Fruit fly (Drosophila melanogaster) whole organism, embryonic: Measurements from ENCODE around the gene Eig71Eg.
A peak's percentile ranks its signal among the peaks of the same experiment; 100 is the strongest.

Source experiments
- Atf-2 ChIP-seq: fragments of 200-800 bp; sonication (Bioruptor generic); optimal IDR thresholded peaks from 2 replicates; lab custom pipeline; 2016; ENCODE audit warnings: missing biosample characterization, missing genetic modification characterization
- B-H2 ChIP-seq: fragments of 200-800 bp; sonication (Bioruptor generic); optimal IDR thresholded peaks from 2 replicates; lab custom pipeline; 2018; ENCODE audit warnings: missing biosample characterization, mild to moderate bottlenecking, missing genetic modification characterization
- BtbVII ChIP-seq: fragments of 200-800 bp; sonication (Bioruptor generic); optimal IDR thresholded peaks from 3 replicates; lab custom pipeline; 2017; ENCODE audit warnings: missing biosample characterization, mild to moderate bottlenecking, missing genetic modification characterization
- Bteb2 ChIP-seq: fragments of 200-800 bp; sonication (Bioruptor generic); optimal IDR thresholded peaks from 2 replicates; lab custom pipeline; 2016; ENCODE audit warnings: missing biosample characterization, missing genetic modification characterization
- CG1024 ChIP-seq: fragments of 200-800 bp; sonication (Bioruptor generic); IDR thresholded peaks from 2 replicates; pipeline ENCODE4 v1.3.6; 2022; ENCODE audit warnings: missing biosample characterization, missing genetic modification characterization
- CG11398 ChIP-seq: fragments of 200-800 bp; sonication (Bioruptor generic); optimal IDR thresholded peaks from 2 replicates; lab custom pipeline; 2016; ENCODE audit warnings: missing biosample characterization, missing genetic modification characterization
- CG12299 ChIP-seq: fragments of 200-800 bp; sonication (Bioruptor generic); optimal IDR thresholded peaks from 2 replicates; lab custom pipeline; 2018; ENCODE audit warnings: missing biosample characterization, mild to moderate bottlenecking, missing genetic modification characterization
- CG12659 ChIP-seq: fragments of 200-800 bp; sonication (Bioruptor generic); optimal IDR thresholded peaks from 3 replicates; lab custom pipeline; 2017; ENCODE audit warnings: mild to moderate bottlenecking, missing biosample characterization, missing genetic modification reagents, missing genetic modification characterization
- CG12769 ChIP-seq: fragments of 200-800 bp; sonication (Bioruptor generic); optimal IDR thresholded peaks from 2 replicates; lab custom pipeline; 2019; ENCODE audit warnings: missing biosample characterization, mild to moderate bottlenecking, missing genetic modification characterization, moderate library complexity
- CG1647 ChIP-seq: fragments of 200-800 bp; sonication (Bioruptor generic); optimal IDR thresholded peaks from 3 replicates; lab custom pipeline; 2016; ENCODE audit warnings: missing biosample characterization, missing genetic modification characterization
- CG17829 ChIP-seq: fragments of 200-800 bp; optimal IDR thresholded peaks from 2 replicates; lab custom pipeline; 2019; ENCODE audit warnings: missing biosample characterization, mild to moderate bottlenecking, missing genetic modification characterization, moderate library complexity
- CG2712 ChIP-seq: fragments of 200-800 bp; optimal IDR thresholded peaks from 3 replicates; lab custom pipeline; 2019; ENCODE audit warnings: missing biosample characterization, mild to moderate bottlenecking, missing genetic modification characterization, moderate library complexity
- CG32767 ChIP-seq: fragments of 200-800 bp; sonication (Bioruptor generic); IDR thresholded peaks from 2 replicates; pipeline ENCODE4 v1.3.6; 2022; ENCODE audit warnings: missing biosample characterization, missing genetic modification characterization
- CG43689 ChIP-seq: fragments of 200-800 bp; sonication (Bioruptor generic); IDR thresholded peaks from 2 replicates; pipeline ENCODE4 v1.3.6; 2022; ENCODE audit warnings: missing biosample characterization, missing genetic modification characterization
- CG4424 ChIP-seq: fragments of 200-800 bp; sonication (Bioruptor generic); optimal IDR thresholded peaks from 3 replicates; lab custom pipeline; 2016; ENCODE audit warnings: missing biosample characterization, missing genetic modification characterization
- CG5245 ChIP-seq: fragments of 200-800 bp; sonication (Bioruptor generic); optimal IDR thresholded peaks from 3 replicates; lab custom pipeline; 2016; ENCODE audit warnings: missing biosample characterization, missing genetic modification characterization
- CG7357 ChIP-seq: fragments of 200-800 bp; sonication (Bioruptor generic); IDR thresholded peaks from 3 replicates; pipeline ENCODE4 v1.3.6; 2022; ENCODE audit warnings: missing biosample characterization, missing genetic modification characterization
- CG8281 ChIP-seq: fragments of 200-800 bp; sonication (Bioruptor generic); optimal IDR thresholded peaks from 2 replicates; lab custom pipeline; 2018; ENCODE audit warnings: missing biosample characterization, mild to moderate bottlenecking, missing genetic modification characterization, moderate library complexity
- CG9437 ChIP-seq: fragments of 200-800 bp; sonication (Bioruptor generic); optimal IDR thresholded peaks from 2 replicates; lab custom pipeline; 2018; ENCODE audit warnings: missing biosample characterization, mild to moderate bottlenecking, missing genetic modification characterization
- CG9876 ChIP-seq: fragments of 200-800 bp; sonication (Bioruptor generic); optimal IDR thresholded peaks from 2 replicates; lab custom pipeline; 2016; ENCODE audit warnings: missing biosample characterization, missing genetic modification characterization
- D19A ChIP-seq: fragments of 200-800 bp; optimal IDR thresholded peaks from 3 replicates; lab custom pipeline; 2019; ENCODE audit warnings: missing biosample characterization, mild to moderate bottlenecking, missing genetic modification characterization, moderate library complexity
- Dek ChIP-seq: fragments of 200-800 bp; sonication (Bioruptor generic); optimal IDR thresholded peaks from 3 replicates; lab custom pipeline; 2019; ENCODE audit warnings: missing biosample characterization, mild to moderate bottlenecking, missing genetic modification characterization, moderate library complexity
- E2f2 ChIP-seq: fragments of 200-800 bp; sonication (Bioruptor generic); IDR thresholded peaks from 2 replicates; pipeline ENCODE4 v1.3.6; 2022; ENCODE audit warnings: missing biosample characterization, missing genetic modification characterization
- Ets65A ChIP-seq: fragments of 200-800 bp; sonication (Bioruptor generic); peaks from one replicate; lab custom pipeline; 2016; ENCODE audit warnings: missing biosample characterization, missing genetic modification characterization
- GATAe ChIP-seq: fragments of 200-800 bp; sonication (Bioruptor generic); conservative IDR thresholded peaks from 2 replicates; pipeline ENCODE4 v1.3.6; 2022; ENCODE audit warnings: missing biosample characterization, missing genetic modification characterization
- HLH4C ChIP-seq: fragments of 200-800 bp; sonication (Bioruptor generic); IDR thresholded peaks from 3 replicates; pipeline ENCODE4 v1.3.6; 2022; ENCODE audit warnings: missing biosample characterization, missing genetic modification characterization; ENCODE audit not compliant: partially characterized antibody
- Hand ChIP-seq: fragments of 200-800 bp; sonication (Bioruptor generic); optimal IDR thresholded peaks from 2 replicates; lab custom pipeline; 2017; ENCODE audit warnings: mild to moderate bottlenecking, missing biosample characterization, missing genetic modification reagents, missing genetic modification characterization
- Nf-YB ChIP-seq: fragments of 200-800 bp; sonication (Bioruptor generic); optimal IDR thresholded peaks from 3 replicates; lab custom pipeline; 2019; ENCODE audit warnings: missing biosample characterization, mild to moderate bottlenecking, missing genetic modification characterization, moderate library complexity
- Oaz ChIP-seq: fragments of 200-800 bp; sonication (Bioruptor generic); IDR thresholded peaks from 2 replicates; pipeline ENCODE4 v1.3.6; 2022; ENCODE audit warnings: missing biosample characterization, missing genetic modification characterization
- Oli ChIP-seq: fragments of 200-800 bp; sonication (Bioruptor generic); optimal IDR thresholded peaks from 2 replicates; lab custom pipeline; 2018; ENCODE audit warnings: missing biosample characterization, mild to moderate bottlenecking, missing genetic modification characterization, moderate library complexity
- Pdp1 ChIP-seq, 2 experiments: fragments of 200-800 bp; sonication (Bioruptor generic); optimal IDR thresholded peaks; 3 replicates each; lab custom pipeline; 2016; ENCODE audit warnings: missing biosample characterization in 2 of 2, missing genetic modification characterization in 2 of 2, mild to moderate bottlenecking in 1 of 2, moderate library complexity in 1 of 2
- Rx ChIP-seq: fragments of 200-800 bp; sonication (Bioruptor generic); IDR thresholded peaks from 2 replicates; pipeline ENCODE4 v1.3.6; 2022; ENCODE audit warnings: missing biosample characterization, missing genetic modification characterization
- Scr ChIP-seq: fragments of 200-800 bp; sonication (Bioruptor generic); IDR thresholded peaks from 2 replicates; pipeline ENCODE4 v1.3.6; 2022; ENCODE audit warnings: missing biosample characterization, missing genetic modification characterization; ENCODE audit not compliant: partially characterized antibody
- al ChIP-seq: fragments of 200-800 bp; sonication (Bioruptor generic); IDR thresholded peaks from 2 replicates; pipeline ENCODE4 v1.3.6; 2022; ENCODE audit warnings: missing biosample characterization, missing genetic modification characterization
- bab2 ChIP-seq: fragments of 200-800 bp; sonication (Bioruptor generic); optimal IDR thresholded peaks from 2 replicates; lab custom pipeline; 2016; ENCODE audit warnings: missing biosample characterization, missing genetic modification characterization
- dmrt99B ChIP-seq: fragments of 200-800 bp; sonication (Bioruptor generic); optimal IDR thresholded peaks from 2 replicates; lab custom pipeline; 2018; ENCODE audit warnings: missing biosample characterization, mild to moderate bottlenecking, missing genetic modification characterization, moderate library complexity
- gfzf ChIP-seq: fragments of 200-800 bp; sonication (Bioruptor generic); optimal IDR thresholded peaks from 2 replicates; lab custom pipeline; 2016; ENCODE audit warnings: missing biosample characterization, mild to moderate bottlenecking, missing genetic modification characterization, moderate library complexity
- gt ChIP-seq: fragments of 200-800 bp; sonication (Bioruptor generic); IDR thresholded peaks from 2 replicates; pipeline ENCODE4 v1.3.6; 2022; ENCODE audit warnings: missing biosample characterization, missing genetic modification characterization
- ham ChIP-seq: fragments of 200-800 bp; sonication (Bioruptor generic); IDR thresholded peaks from 2 replicates; pipeline ENCODE4 v1.3.6; 2022; ENCODE audit warnings: missing biosample characterization, missing genetic modification characterization
- hkb ChIP-seq, 2 experiments: fragments of 200-800 bp in 1 of 2; fragments of >200 bp in 1 of 2; sonication (Bioruptor generic) in 1 of 2; IDR thresholded peaks in 1 of 2; optimal IDR thresholded peaks in 1 of 2; 2 replicates each; pipeline versions ENCODE4 v1.3.6 to Lab custom; 2017 to 2022; ENCODE audit warnings: missing biosample characterization in 1 of 2, missing genetic modification characterization in 1 of 2
- ind ChIP-seq: fragments of 200-800 bp; sonication (Bioruptor generic); optimal IDR thresholded peaks from 3 replicates; lab custom pipeline; 2016; ENCODE audit warnings: missing biosample characterization, missing genetic modification characterization
- jing ChIP-seq: fragments of 200-800 bp; sonication (Bioruptor generic); optimal IDR thresholded peaks from 2 replicates; lab custom pipeline; 2018; ENCODE audit warnings: missing biosample characterization, mild to moderate bottlenecking, missing genetic modification characterization
- knrl ChIP-seq: fragments of 200-800 bp; sonication (Bioruptor generic); IDR thresholded peaks from 3 replicates; pipeline ENCODE4 v1.3.6; 2022; ENCODE audit warnings: missing biosample characterization, missing genetic modification characterization; ENCODE audit not compliant: partially characterized antibody
- pnt ChIP-seq: fragments of 200-800 bp; sonication (Bioruptor generic); optimal IDR thresholded peaks from 3 replicates; lab custom pipeline; 2016; ENCODE audit warnings: missing biosample characterization, missing genetic modification characterization
- run ChIP-seq: fragments of 200-800 bp; sonication (Bioruptor generic); optimal IDR thresholded peaks from 3 replicates; lab custom pipeline; 2018; ENCODE audit warnings: missing biosample characterization, mild to moderate bottlenecking, missing genetic modification characterization
- so ChIP-seq: fragments of 200-800 bp; sonication (Bioruptor generic); IDR thresholded peaks from 3 replicates; pipeline ENCODE4 v1.3.6; 2022; ENCODE audit warnings: missing biosample characterization, missing genetic modification characterization
- tx ChIP-seq: fragments of 200-800 bp; sonication (Bioruptor generic); optimal IDR thresholded peaks from 2 replicates; lab custom pipeline; 2016; ENCODE audit warnings: missing biosample characterization, missing genetic modification characterization
- unc-4 ChIP-seq: fragments of 200-800 bp; sonication (Bioruptor generic); IDR thresholded peaks from 2 replicates; pipeline ENCODE4 v1.3.6; 2022; ENCODE audit warnings: missing biosample characterization, missing genetic modification characterization; ENCODE audit not compliant: partially characterized antibody
- yki ChIP-seq: fragments of >200 bp; optimal IDR thresholded peaks from 3 replicates; lab custom pipeline; 2018
- zen2 ChIP-seq: fragments of 200-800 bp; sonication (Bioruptor generic); IDR thresholded peaks from 3 replicates; pipeline ENCODE4 v1.3.6; 2022; ENCODE audit warnings: missing biosample characterization, missing genetic modification characterization; ENCODE audit not compliant: partially characterized antibody

Gene Eig71Eg

DNA sequence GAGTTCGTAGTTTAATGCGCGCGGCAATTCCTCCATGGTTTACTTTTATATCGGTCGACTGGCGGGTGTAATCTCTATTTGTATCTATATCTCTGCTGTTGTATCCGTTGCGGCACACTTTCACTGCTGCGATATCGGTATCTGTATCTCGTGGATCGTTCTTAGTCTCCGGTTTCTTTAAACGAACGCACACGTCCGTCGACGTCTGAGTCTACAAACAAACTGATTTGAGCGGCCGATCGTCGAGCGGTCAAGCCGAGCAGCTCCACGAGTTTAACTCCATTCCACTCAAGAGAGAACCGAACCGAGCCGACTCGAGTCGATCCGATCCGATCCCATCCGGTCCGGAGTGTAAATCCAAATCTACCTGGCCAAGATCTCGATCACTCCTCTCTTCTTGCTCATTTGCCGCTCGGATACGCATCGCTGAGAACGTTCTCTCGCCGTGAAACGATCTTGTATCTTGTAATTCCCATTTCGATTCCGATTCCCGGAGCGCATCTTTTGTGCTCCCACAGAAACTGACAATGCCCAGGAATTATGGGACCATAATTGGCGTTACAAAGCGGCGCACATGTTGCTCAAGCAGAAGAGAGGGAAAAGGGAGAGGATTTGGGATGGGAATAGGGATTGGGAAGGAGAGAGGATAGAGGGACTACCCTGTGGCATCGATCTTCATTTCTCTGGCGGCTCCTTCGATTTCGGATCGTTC is 42.4 kb downstream of the Eig71Eg start, which contains the start of gene comm2 (continued):
- TF ChIP-seq Rx, result no peak
- no peak for TF ChIP-seq al
- no peak for TF ChIP-seq CG43689 (GFP tag; lab: Robert Waterston, UW)
- TF ChIP-seq ham (GFP tag; lab: Robert Waterston, UW), result no peak
- no peak for TF ChIP-seq B-H2 (GFP tag; lab: Kevin White, UChicago)
- no peak for TF ChIP-seq gt (GFP tag; lab: Robert Waterston, UW)
- TF ChIP-seq Pdp1 (GFP tag; optimal IDR thresholded peaks at IDR 0.05; lab: Kevin White, UChicago), result no peak
- no peak for TF ChIP-seq Bteb2 (GFP tag; lab: Kevin White, UChicago)
- TF ChIP-seq unc-4 (GFP tag; lab: Robert Waterston, UW), result no peak
- no peak for TF ChIP-seq CG12659 (GFP tag; lab: Kevin White, UChicago)
- TF ChIP-seq CG11398 (GFP tag; lab: Kevin White, UChicago), result no peak
- no peak for TF ChIP-seq CG12299 (tag; lab: Kevin White, UChicago)
- no peak for TF ChIP-seq dmrt99B
- peak; percentile 21; the same call in 1 of the 3 replicates for TF ChIP-seq HLH4C (GFP tag; lab: Robert Waterston, UW)
- peak; percentile 51; the same call in 1 of the 2 replicates for TF ChIP-seq Scr
- TF ChIP-seq CG32767 (GFP tag; lab: Robert Waterston, UW), result peak; percentile 31; the same call in 1 of the 2 replicates
- no peak for TF ChIP-seq CG2712 (tag; lab: Kevin White, UChicago)
- peak; percentile 46; the same call in 2 of the 3 replicates for TF ChIP-seq so (GFP tag; lab: Robert Waterston, UW)
- no peak for TF ChIP-seq hkb (optimal IDR thresholded peaks at IDR 0.05; lab: Kevin White, UChicago)
- 0 out of 2 replicates have a peak, but pooled peaks have one; percentile 14 for TF ChIP-seq hkb (GFP tag; IDR thresholded peaks at IDR 0.05; lab: Robert Waterston, UW)
- no peak for TF ChIP-seq bab2 (GFP tag; lab: Kevin White, UChicago)
- peak; percentile 94 for TF ChIP-seq CG12769 (tag; lab: Kevin White, UChicago)
- no peak for TF ChIP-seq ind (GFP tag; lab: Kevin White, UChicago)
- TF ChIP-seq CG9876 (GFP tag; lab: Kevin White, UChicago), result no peak
- TF ChIP-seq BtbVII (GFP tag; lab: Kevin White, UChicago), result no peak
- no peak for TF ChIP-seq gfzf
- TF ChIP-seq CG5245 (GFP tag; lab: Kevin White, UChicago), result no peak
- no peak for TF ChIP-seq Ets65A (GFP tag; lab: Kevin White, UChicago)
- TF ChIP-seq CG17829 (tag; lab: Kevin White, UChicago), result peak; percentile 43
- no peak for TF ChIP-seq Dek
- no peak; the same call in 2 of the 3 replicates for TF ChIP-seq knrl (GFP tag; lab: Robert Waterston, UW)
- no peak for TF ChIP-seq Nf-YB (GFP tag; lab: Kevin White, UChicago)
- no peak for TF ChIP-seq run (tag; lab: Kevin White, UChicago)
- no peak for TF ChIP-seq CG1647 (GFP tag; lab: Kevin White, UChicago)
- peak; percentile 63 for TF ChIP-seq zen2 (GFP tag; lab: Robert Waterston, UW)
- no peak for TF ChIP-seq Hand (GFP tag; lab: Kevin White, UChicago)
- no peak for TF ChIP-seq CG7357
- TF ChIP-seq CG4424 (GFP tag; lab: Kevin White, UChicago), result no peak
- TF ChIP-seq tx, result no peak
- TF ChIP-seq jing (GFP tag; lab: Kevin White, UChicago), result no peak
- no peak for TF ChIP-seq Oli (tag; lab: Kevin White, UChicago)
- TF ChIP-seq yki (lab: Kevin White, UChicago), result peak; percentile 70
- no peak for TF ChIP-seq GATAe (GFP tag; lab: Robert Waterston, UW)
- no peak for TF ChIP-seq CG1024 (GFP tag; lab: Robert Waterston, UW)
- no peak for TF ChIP-seq E2f2 (GFP tag; lab: Robert Waterston, UW)
- TF ChIP-seq CG9437, result no peak
- TF ChIP-seq Atf-2 (GFP tag; lab: Kevin White, UChicago), result no peak
- no peak for TF ChIP-seq CG8281 (tag; lab: Kevin White, UChicago)
- TF ChIP-seq Oaz (GFP tag; lab: Robert Waterston, UW), result no peak
- no peak for TF ChIP-seq pnt (GFP tag; lab: Kevin White, UChicago)
- TF ChIP-seq D19A, result peak; percentile 8
